Fruit fly (Drosophila melanogaster): Measurements from ENCODE around the gene RPA2.

The RPA2 gene

dm6 chr2L:20950421-20951108 lies 24.6 kb upstream of the RPA2 start (continued):
- TF ChIP-seq scrt (GFP tag; optimal IDR thresholded peaks at IDR 0.05), result peak; percentile 35
- TF ChIP-seq ems (GFP tag; optimal IDR thresholded peaks at IDR 0.05), result peak; percentile 44
- TF ChIP-seq CG12236 (GFP tag; optimal IDR thresholded peaks at IDR 0.05), result no peak
- no peak for TF ChIP-seq nau (GFP tag; optimal IDR thresholded peaks at IDR 0.05)
- TF ChIP-seq CG11456 (GFP tag; IDR thresholded peaks at IDR 0.05), result 0 out of 3 replicates have a peak, but pooled peaks have one; percentile 60
- peak; percentile 25 for TF ChIP-seq gsb-n (tag; optimal IDR thresholded peaks at IDR 0.05)
- no peak for TF ChIP-seq pita (GFP tag; optimal IDR thresholded peaks at IDR 0.05)
- TF ChIP-seq CG2120 (GFP tag; optimal IDR thresholded peaks at IDR 0.05), result peak; percentile 61
- TF ChIP-seq ro (GFP tag; IDR thresholded peaks at IDR 0.05), result no peak
- TF ChIP-seq CG10147 (GFP tag; optimal IDR thresholded peaks at IDR 0.05), result peak; percentile 34
- TF ChIP-seq H15 (GFP tag; IDR thresholded peaks at IDR 0.05), result no peak
- no peak for TF ChIP-seq klu (GFP tag; IDR thresholded peaks at IDR 0.05)
- no peak for TF ChIP-seq CG4707 (GFP tag; optimal IDR thresholded peaks at IDR 0.05)
- peak; percentile 35 for TF ChIP-seq Antp (GFP tag; optimal IDR thresholded peaks at IDR 0.05)
- no peak for TF ChIP-seq CG18764 (GFP tag; optimal IDR thresholded peaks at IDR 0.05)
- TF ChIP-seq disco-r (GFP tag; optimal IDR thresholded peaks at IDR 0.05), result no peak
- no peak for TF ChIP-seq CG7928 (GFP tag; optimal IDR thresholded peaks at IDR 0.05)
- TF ChIP-seq zf30C (GFP tag; optimal IDR thresholded peaks at IDR 0.05), result no peak
- TF ChIP-seq CG3281 (GFP tag; optimal IDR thresholded peaks at IDR 0.05), result no peak
- TF ChIP-seq inv (GFP tag; IDR thresholded peaks at IDR 0.05; ENCODE audit: partially characterized antibody), result no peak
- TF ChIP-seq prd (optimal IDR thresholded peaks at IDR 0.05), result no peak
- peak; percentile 53; the same call in 1 of the 3 replicates for TF ChIP-seq prd (GFP tag; IDR thresholded peaks at IDR 0.05)
- peak; percentile 70 for TF ChIP-seq CG32772 (GFP tag; IDR thresholded peaks at IDR 0.05)
- TF ChIP-seq nerfin-1 (tag; optimal IDR thresholded peaks at IDR 0.05), result no peak
- TF ChIP-seq Max (GFP tag; optimal IDR thresholded peaks at IDR 0.05), result no peak
- TF ChIP-seq Adf1 (GFP tag; IDR thresholded peaks at IDR 0.05), result 0 out of 2 replicates have a peak, but pooled peaks have one; percentile 20
- no peak for TF ChIP-seq Neu2 (GFP tag; optimal IDR thresholded peaks at IDR 0.05; ENCODE audit: borderline replicate concordance)
- TF ChIP-seq lbe (GFP tag; optimal IDR thresholded peaks at IDR 0.05), result no peak
- no peak for TF ChIP-seq bowl (GFP tag; IDR thresholded peaks at IDR 0.05)
- peak; percentile 0 for TF ChIP-seq mirr (GFP tag; optimal IDR thresholded peaks at IDR 0.05)
- TF ChIP-seq Ravus (GFP tag; IDR thresholded peaks at IDR 0.05), result no peak
- TF ChIP-seq p53 (GFP tag; optimal IDR thresholded peaks at IDR 0.05), result no peak
- TF ChIP-seq sens-2 (GFP tag; IDR thresholded peaks at IDR 0.05), result no peak
- no peak for TF ChIP-seq Sin3A (optimal IDR thresholded peaks at IDR 0.05)
- TF ChIP-seq CG12744 (GFP tag; optimal IDR thresholded peaks at IDR 0.05), result peak; percentile 13
- TF ChIP-seq Atf-2 (GFP tag; optimal IDR thresholded peaks at IDR 0.05), result peak; percentile 10
- peak; percentile 2 for TF ChIP-seq Vsx1 (GFP tag; optimal IDR thresholded peaks at IDR 0.05)
- peak; percentile 34 for TF ChIP-seq CG33213 (GFP tag; optimal IDR thresholded peaks at IDR 0.05)
- TF ChIP-seq CG4404 (GFP tag; IDR thresholded peaks at IDR 0.05), result no peak
- TF ChIP-seq pnt (GFP tag; optimal IDR thresholded peaks at IDR 0.05), result peak; percentile 39
- TF ChIP-seq CG2678 (tag; optimal IDR thresholded peaks at IDR 0.05), result peak; percentile 37
- peak; percentile 70 for TF ChIP-seq Sox102F (GFP tag; optimal IDR thresholded peaks at IDR 0.05)
- no peak for TF ChIP-seq CG11085 (GFP tag; IDR thresholded peaks at IDR 0.05)
- TF ChIP-seq CG10431 (GFP tag; optimal IDR thresholded peaks at IDR 0.05), result no peak
- peak; percentile 19 for TF ChIP-seq CG18599 (GFP tag; optimal IDR thresholded peaks at IDR 0.05)
- TF ChIP-seq CG16815 (GFP tag; optimal IDR thresholded peaks at IDR 0.05), result no peak
- TF ChIP-seq CG6254 (GFP tag; optimal IDR thresholded peaks at IDR 0.05), result no peak
- TF ChIP-seq Mrtf (GFP tag; IDR thresholded peaks at IDR 0.05), result peak; percentile 55; the same call in 1 of the 3 replicates
- peak; percentile 35 to 51 for TF ChIP-seq Pdp1 (GFP tag; optimal IDR thresholded peaks at IDR 0.05)
- TF ChIP-seq GATAe (GFP tag; conservative IDR thresholded peaks at IDR 0.05), result no peak
- no peak for TF ChIP-seq trem (tag; optimal IDR thresholded peaks at IDR 0.05)
